ENCODE assay signal across 1 fruit fly cellular context in the genomic region with DNA sequence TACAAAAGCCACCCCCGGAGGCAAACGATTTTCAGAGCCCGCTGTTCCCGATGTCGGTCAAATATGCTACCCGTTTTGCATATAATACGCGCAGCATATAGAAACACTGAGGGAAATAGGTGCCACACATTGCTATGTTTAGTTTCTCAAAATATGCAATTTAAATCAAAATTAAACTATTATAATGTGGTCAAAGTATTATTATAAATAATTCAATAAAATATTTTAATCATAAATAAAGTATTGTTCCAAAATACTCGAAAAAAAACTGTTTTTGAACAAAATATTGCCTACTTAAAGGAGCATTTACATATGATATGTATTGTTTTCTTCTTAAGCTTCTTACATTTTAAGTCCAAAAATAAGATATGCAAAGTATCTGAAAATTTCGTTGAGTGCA.
TF ChIP-seq lines count a peak whose summit lies in the region.

No protein-coding gene starts in this region.

TF ChIP-seq in whole organism, embryonic, 481 proteins besides CTCF, POLR2A, EP300 and RAD21 (continued from another document):
- TF ChIP-seq Mes4 (GFP tag; optimal IDR thresholded peaks at IDR 0.05; lab: Kevin White, UChicago), result no peak
- TF ChIP-seq CG31365 (tag; optimal IDR thresholded peaks at IDR 0.05; lab: Kevin White, UChicago), result no peak
- TF ChIP-seq CG6254 (GFP tag; optimal IDR thresholded peaks at IDR 0.05; lab: Kevin White, UChicago), result peak; percentile 29
- no peak for TF ChIP-seq Lhr (GFP tag; optimal IDR thresholded peaks at IDR 0.05; lab: Kevin White, UChicago)
- no peak for TF ChIP-seq CG14441 (GFP tag; IDR thresholded peaks at IDR 0.05; lab: Robert Waterston, UW)
- no peak for TF ChIP-seq Ets97D (GFP tag; optimal IDR thresholded peaks at IDR 0.05; lab: Kevin White, UChicago)
- no peak for TF ChIP-seq fu2 (GFP tag; optimal IDR thresholded peaks at IDR 0.05; lab: Kevin White, UChicago)
- TF ChIP-seq grau (tag; optimal IDR thresholded peaks at IDR 0.05; lab: Kevin White, UChicago), result peak; percentile 70
- no peak for TF ChIP-seq sob (GFP tag; IDR thresholded peaks at IDR 0.05; lab: Robert Waterston, UW)
- TF ChIP-seq CG18011 (GFP tag; optimal IDR thresholded peaks at IDR 0.05; lab: Kevin White, UChicago), result no peak
- TF ChIP-seq Nf-YA (GFP tag; IDR thresholded peaks at IDR 0.05; lab: Robert Waterston, UW), result no peak
- peak; percentile 51 for TF ChIP-seq unpg (GFP tag; optimal IDR thresholded peaks at IDR 0.05; lab: Kevin White, UChicago)
- TF ChIP-seq CG32532 (GFP tag; IDR thresholded peaks at IDR 0.05; lab: Robert Waterston, UW), result no peak
- peak; percentile 83 for TF ChIP-seq CG17361 (GFP tag; IDR thresholded peaks at IDR 0.05; lab: Robert Waterston, UW)
- peak; percentile 70 for TF ChIP-seq CG15269 (tag; optimal IDR thresholded peaks at IDR 0.05; lab: Kevin White, UChicago)
- no peak for TF ChIP-seq CG6683 (GFP tag; optimal IDR thresholded peaks at IDR 0.05; lab: Kevin White, UChicago)
- TF ChIP-seq pfk (GFP tag; optimal IDR thresholded peaks at IDR 0.05; lab: Kevin White, UChicago), result no peak
- peak; percentile 23; the same call in 1 of the 2 replicates for TF ChIP-seq esg (GFP tag; conservative IDR thresholded peaks at IDR 0.05; lab: Robert Waterston, UW)
- no peak for TF ChIP-seq Gsc (GFP tag; IDR thresholded peaks at IDR 0.05; lab: Robert Waterston, UW)
- no peak for TF ChIP-seq ase (GFP tag; IDR thresholded peaks at IDR 0.05; lab: Robert Waterston, UW)
- peak; percentile 51; the same call in 2 of the 3 replicates for TF ChIP-seq row (GFP tag; IDR thresholded peaks at IDR 0.05; lab: Robert Waterston, UW)
- no peak for TF ChIP-seq aop (GFP tag; IDR thresholded peaks at IDR 0.05; lab: Robert Waterston, UW)
- no peak for TF ChIP-seq CG17568 (GFP tag; optimal IDR thresholded peaks at IDR 0.05; lab: Kevin White, UChicago)
- no peak for TF ChIP-seq zen2 (GFP tag; IDR thresholded peaks at IDR 0.05; lab: Robert Waterston, UW; ENCODE audit: partially characterized antibody)
- TF ChIP-seq tap (tag; optimal IDR thresholded peaks at IDR 0.05; lab: Kevin White, UChicago), result peak; percentile 52
- TF ChIP-seq CG5245 (GFP tag; optimal IDR thresholded peaks at IDR 0.05; lab: Kevin White, UChicago), result no peak
- TF ChIP-seq nom (GFP tag; optimal IDR thresholded peaks at IDR 0.05; lab: Kevin White, UChicago), result no peak
- TF ChIP-seq CG3281 (GFP tag; optimal IDR thresholded peaks at IDR 0.05; lab: Kevin White, UChicago), result peak; percentile 57
- TF ChIP-seq CG10959 (GFP tag; IDR thresholded peaks at IDR 0.05; lab: Robert Waterston, UW), result no peak
- TF ChIP-seq CG7987 (GFP tag; optimal IDR thresholded peaks at IDR 0.05; lab: Kevin White, UChicago), result no peak
- TF ChIP-seq CG17829 (tag; optimal IDR thresholded peaks at IDR 0.05; lab: Kevin White, UChicago), result peak; percentile 69
- TF ChIP-seq Eip74EF (GFP tag; optimal IDR thresholded peaks at IDR 0.05; lab: Kevin White, UChicago), result peak in 1 of 2 experiments; percentile 13
- no peak for TF ChIP-seq C15 (GFP tag; IDR thresholded peaks at IDR 0.05; lab: Robert Waterston, UW)
- TF ChIP-seq Taf1 (GFP tag; IDR thresholded peaks at IDR 0.05; lab: Robert Waterston, UW), result no peak
- no peak for TF ChIP-seq CG4328 (GFP tag; optimal IDR thresholded peaks at IDR 0.05; lab: Kevin White, UChicago)
- no peak for TF ChIP-seq Hr39 (optimal IDR thresholded peaks at IDR 0.05; lab: Kevin White, UChicago)
- TF ChIP-seq Atf3 (GFP tag; optimal IDR thresholded peaks at IDR 0.05; lab: Kevin White, UChicago), result no peak
- peak; percentile 19 for TF ChIP-seq Abd-B (GFP tag; optimal IDR thresholded peaks at IDR 0.05; lab: Kevin White, UChicago)
- no peak for TF ChIP-seq CG1603 (tag; optimal IDR thresholded peaks at IDR 0.05; lab: Kevin White, UChicago)
- TF ChIP-seq gce (GFP tag; IDR thresholded peaks at IDR 0.05; lab: Robert Waterston, UW), result no peak
- no peak for TF ChIP-seq CG11398 (GFP tag; optimal IDR thresholded peaks at IDR 0.05; lab: Kevin White, UChicago)
- no peak for TF ChIP-seq fd64A (GFP tag; optimal IDR thresholded peaks at IDR 0.05; lab: Kevin White, UChicago)
- TF ChIP-seq CG13424 (tag; optimal IDR thresholded peaks at IDR 0.05; lab: Kevin White, UChicago), result peak; percentile 71
- no peak for TF ChIP-seq tx (GFP tag; optimal IDR thresholded peaks at IDR 0.05; lab: Kevin White, UChicago)
- TF ChIP-seq ind (GFP tag; optimal IDR thresholded peaks at IDR 0.05; lab: Kevin White, UChicago), result peak; percentile 57
- peak; percentile 15 for TF ChIP-seq CG1529 (GFP tag; optimal IDR thresholded peaks at IDR 0.05; lab: Kevin White, UChicago)
- no peak for TF ChIP-seq ro (GFP tag; IDR thresholded peaks at IDR 0.05; lab: Robert Waterston, UW)
- TF ChIP-seq CG12769 (tag; optimal IDR thresholded peaks at IDR 0.05; lab: Kevin White, UChicago), result no peak
- TF ChIP-seq wdn (GFP tag; IDR thresholded peaks at IDR 0.05; lab: Robert Waterston, UW), result no peak
- TF ChIP-seq CG2678 (tag; optimal IDR thresholded peaks at IDR 0.05; lab: Kevin White, UChicago), result peak; percentile 72
- no peak for TF ChIP-seq Dek (tag; optimal IDR thresholded peaks at IDR 0.05; lab: Kevin White, UChicago)
- TF ChIP-seq CG10321 (GFP tag; IDR thresholded peaks at IDR 0.05; lab: Robert Waterston, UW), result no peak
